Worm (Caenorhabditis elegans) whole organism, L4 larva: ENCODE data around the gene Y105C5B.5.

Experiments
- F26F4.8 ChIP-seq: fragments of 200-800 bp; sonication (Bioruptor generic); conservative IDR thresholded peaks from 2 replicates; pipeline ENCODE4 v1.3.6; 2022; ENCODE audit warnings: missing genetic modification characterization, missing compliant biosample characterization
- F49E8.2 ChIP-seq: sonication (generic microtip); optimal IDR thresholded peaks from 2 replicates; lab custom pipeline; 2016; ENCODE audit warnings: missing compliant biosample characterization, mild to moderate bottlenecking, missing genetic modification characterization, borderline replicate concordance
- R02D3.7 ChIP-seq: fragments of 150-350 bp; sonication (generic microtip); optimal IDR thresholded peaks from 3 replicates; lab custom pipeline; 2014; ENCODE audit warnings: missing biosample characterization, missing genetic modification characterization
- T20F7.1 ChIP-seq: fragments of 200-800 bp; sonication (Bioruptor generic); optimal IDR thresholded peaks from 2 replicates; lab custom pipeline; 2018; ENCODE audit warnings: mild to moderate bottlenecking, missing genetic modification characterization, missing compliant biosample characterization
- Y105C5A.15 ChIP-seq: fragments of 200-800 bp; sonication (Bioruptor generic); IDR thresholded peaks from 2 replicates; pipeline ENCODE4 v1.3.6; 2022; ENCODE audit warnings: missing genetic modification characterization, missing compliant biosample characterization
- Y48G9A.11 ChIP-seq: fragments of 200-800 bp; sonication (Bioruptor generic); IDR thresholded peaks from 2 replicates; pipeline ENCODE4 v1.3.6; 2022; ENCODE audit warnings: missing genetic modification reagents, missing genetic modification characterization, missing compliant biosample characterization
- ZK546.5 ChIP-seq, 2 experiments: sonication (generic microtip); optimal IDR thresholded peaks; 2 replicates each; lab custom pipeline; 2017; ENCODE audit warnings: missing biosample characterization in 2 of 2, missing genetic modification characterization in 2 of 2
- aha-1 ChIP-seq: fragments of 150-350 bp; peaks from one replicate; lab custom pipeline; 2014; ENCODE audit warnings: missing biosample characterization, missing genetic modification characterization
- aly-2 ChIP-seq: sonication (generic microtip); optimal IDR thresholded peaks from 2 replicates; lab custom pipeline; 2018; ENCODE audit warnings: missing biosample characterization, missing genetic modification characterization
- ceh-20 ChIP-seq: fragments of 200-800 bp; sonication (Bioruptor generic); IDR thresholded peaks from 2 replicates; pipeline ENCODE4 v1.3.6; 2022; ENCODE audit warnings: missing genetic modification reagents, missing genetic modification characterization, missing compliant biosample characterization
- ceh-62 ChIP-seq: sonication (generic microtip); optimal IDR thresholded peaks from 2 replicates; lab custom pipeline; 2017; ENCODE audit warnings: missing biosample characterization, missing genetic modification characterization
- ces-1 ChIP-seq: fragments of 150-350 bp; sonication (generic microtip); optimal IDR thresholded peaks from 4 replicates; lab custom pipeline; 2014; ENCODE audit warnings: missing biosample characterization, missing genetic modification reagents, missing genetic modification characterization
- daf-16 ChIP-seq, 3 experiments: sonication (generic microtip); optimal IDR thresholded peaks; 2 replicates each; lab custom pipeline; 2016 to 2017; ENCODE audit warnings: missing genetic modification characterization in 3 of 3, missing genetic modification reagents in 3 of 3, mild to moderate bottlenecking in 2 of 3, missing compliant biosample characterization in 2 of 3, missing biosample characterization in 1 of 3, moderate library complexity in 1 of 3
- dmd-6 ChIP-seq: fragments of 200-800 bp; sonication (Bioruptor generic); IDR thresholded peaks from 2 replicates; pipeline ENCODE4 v1.3.6; 2022; ENCODE audit warnings: missing genetic modification reagents, missing genetic modification characterization, missing compliant biosample characterization
- dmd-8 ChIP-seq: fragments of 200-800 bp; sonication (Bioruptor generic); IDR thresholded peaks from 2 replicates; pipeline ENCODE4 v1.3.6; 2022; ENCODE audit warnings: missing genetic modification characterization, missing compliant biosample characterization
- dmd-9 ChIP-seq: fragments of 200-800 bp; sonication (Bioruptor generic); IDR thresholded peaks from 2 replicates; pipeline ENCODE4 v1.3.6; 2022; ENCODE audit warnings: missing genetic modification reagents, missing genetic modification characterization, missing compliant biosample characterization
- dve-1 ChIP-seq: sonication (generic microtip); optimal IDR thresholded peaks from 2 replicates; lab custom pipeline; 2017; ENCODE audit warnings: antibody characterized with exemption, mild to moderate bottlenecking, missing genetic modification characterization, missing compliant biosample characterization; ENCODE audit not compliant: insufficient read depth
- fkh-10 ChIP-seq: fragments of 150-350 bp; optimal IDR thresholded peaks from 2 replicates; lab custom pipeline; 2014; ENCODE audit warnings: missing biosample characterization, missing genetic modification reagents, missing genetic modification characterization
- hlh-30 ChIP-seq: sonication (generic microtip); optimal IDR thresholded peaks from 2 replicates; lab custom pipeline; 2017; ENCODE audit warnings: antibody characterized with exemption, mild to moderate bottlenecking, missing genetic modification characterization, missing compliant biosample characterization; ENCODE audit not compliant: insufficient read depth
- hmg-1.1 ChIP-seq: fragments of 200-800 bp; sonication (Bioruptor generic); IDR thresholded peaks from 2 replicates; pipeline ENCODE4 v1.3.6; 2022; ENCODE audit warnings: missing genetic modification reagents, missing genetic modification characterization, missing compliant biosample characterization
- lin-1 ChIP-seq: fragments of 200-800 bp; sonication (Bioruptor generic); IDR thresholded peaks from 2 replicates; pipeline ENCODE4 v1.3.6; 2022; ENCODE audit warnings: missing genetic modification reagents, missing genetic modification characterization, missing compliant biosample characterization
- lsy-2 ChIP-seq, 2 experiments: fragments of 150-350 bp in 1 of 2; sonication (generic microtip) in 1 of 2; optimal IDR thresholded peaks; 2 replicates each; lab custom pipeline; 2014 to 2017; ENCODE audit warnings: missing biosample characterization in 2 of 2, missing genetic modification characterization in 2 of 2
- mdl-1 ChIP-seq, 2 experiments: fragments of 150-350 bp in 1 of 2; sonication (generic microtip) in 1 of 2; optimal IDR thresholded peaks; 2 replicates each; lab custom pipeline; 2014 to 2017; ENCODE audit warnings: missing biosample characterization in 2 of 2, missing genetic modification characterization in 2 of 2
- mdt-29 ChIP-seq: fragments of 200-800 bp; sonication (Bioruptor generic); IDR thresholded peaks from 2 replicates; pipeline ENCODE4 v1.3.6; 2022; ENCODE audit warnings: missing genetic modification reagents, missing genetic modification characterization, missing compliant biosample characterization
- mes-2 ChIP-seq: sonication (generic microtip); optimal IDR thresholded peaks from 2 replicates; lab custom pipeline; 2016; ENCODE audit warnings: missing genotype, mild to moderate bottlenecking, missing genetic modification characterization, missing compliant biosample characterization; ENCODE audit not compliant: poor library complexity, severe bottlenecking
- mxl-3 ChIP-seq: fragments of 200-800 bp; sonication (Bioruptor generic); optimal IDR thresholded peaks from 2 replicates; lab custom pipeline; 2018; ENCODE audit warnings: mild to moderate bottlenecking, missing genetic modification characterization, missing compliant biosample characterization
- nhr-102 ChIP-seq: sonication (generic microtip); optimal IDR thresholded peaks from 2 replicates; lab custom pipeline; 2016; ENCODE audit warnings: mild to moderate bottlenecking, missing genetic modification characterization, moderate library complexity, missing compliant biosample characterization
- nhr-11 ChIP-seq: fragments of 150-350 bp; optimal IDR thresholded peaks from 2 replicates; lab custom pipeline; 2014; ENCODE audit warnings: missing biosample characterization, missing genetic modification characterization
- nhr-28 ChIP-seq: fragments of 150-350 bp; optimal IDR thresholded peaks from 2 replicates; lab custom pipeline; 2014; ENCODE audit warnings: missing biosample characterization, missing genetic modification characterization
- nhr-41 ChIP-seq: fragments of 200-800 bp; sonication (Bioruptor generic); IDR thresholded peaks from 2 replicates; pipeline ENCODE4 v1.3.6; 2022; ENCODE audit warnings: missing genetic modification reagents, missing genetic modification characterization, missing compliant biosample characterization
- nhr-76 ChIP-seq: fragments of 150-350 bp; optimal IDR thresholded peaks from 2 replicates; lab custom pipeline; 2014; ENCODE audit warnings: missing biosample characterization, missing genetic modification characterization
- nhr-77 ChIP-seq: fragments of 150-350 bp; optimal IDR thresholded peaks from 2 replicates; lab custom pipeline; 2014; ENCODE audit warnings: missing biosample characterization, missing genetic modification characterization
- php-3 ChIP-seq: fragments of 200-800 bp; sonication (Bioruptor generic); IDR thresholded peaks from 2 replicates; pipeline ENCODE4 v1.3.6; 2022; ENCODE audit warnings: missing genetic modification reagents, missing genetic modification characterization, missing compliant biosample characterization
- set-16 ChIP-seq: fragments of 200-800 bp; sonication (Bioruptor generic); IDR thresholded peaks from 2 replicates; pipeline ENCODE4 v1.3.6; 2022; ENCODE audit warnings: missing genetic modification reagents, missing genetic modification characterization, missing compliant biosample characterization
- snpc-1.2 ChIP-seq: fragments of 200-800 bp; sonication (Bioruptor generic); IDR thresholded peaks from 2 replicates; pipeline ENCODE4 v1.3.6; 2022; ENCODE audit warnings: missing genetic modification reagents, missing genetic modification characterization, missing compliant biosample characterization
- spr-3 ChIP-seq: fragments of 200-800 bp; sonication (Bioruptor generic); optimal IDR thresholded peaks from 2 replicates; lab custom pipeline; 2018; ENCODE audit warnings: mild to moderate bottlenecking, missing genetic modification characterization, missing compliant biosample characterization
- tra-1 ChIP-seq: fragments of 200-800 bp; sonication (Bioruptor generic); IDR thresholded peaks from 2 replicates; pipeline ENCODE4 v1.3.6; 2022; ENCODE audit warnings: missing genetic modification reagents, missing genetic modification characterization, missing compliant biosample characterization
- unc-130 ChIP-seq: sonication (generic microtip); optimal IDR thresholded peaks from 2 replicates; lab custom pipeline; 2016; ENCODE audit warnings: missing genetic modification reagents, missing genetic modification characterization, missing compliant biosample characterization
- unc-62 ChIP-seq, 3 experiments: fragments of 150-350 bp in 1 of 3; sonication (generic microtip); optimal IDR thresholded peaks in 2 of 3; peaks in 1 of 3; 1 replicate in 1 of 3; 2 replicates in 2 of 3; lab custom pipeline; 2014 to 2017; ENCODE audit warnings: missing biosample characterization in 3 of 3, missing genetic modification characterization in 3 of 3, missing genetic modification reagents in 3 of 3, missing genotype in 1 of 3
- zag-1 ChIP-seq: fragments of 150-350 bp; optimal IDR thresholded peaks from 2 replicates; lab custom pipeline; 2014; ENCODE audit warnings: missing biosample characterization, missing genetic modification characterization
- zip-2 ChIP-seq: fragments of 150-350 bp; optimal IDR thresholded peaks from 2 replicates; lab custom pipeline; 2014; ENCODE audit warnings: missing biosample characterization, missing genetic modification characterization
- ztf-11 ChIP-seq: fragments of 150-350 bp; optimal IDR thresholded peaks from 2 replicates; lab custom pipeline; 2014; ENCODE audit warnings: missing biosample characterization, missing genetic modification characterization
- ztf-7 ChIP-seq: fragments of 150-350 bp; optimal IDR thresholded peaks from 2 replicates; lab custom pipeline; 2014; ENCODE audit warnings: missing biosample characterization, missing genetic modification characterization

Y105C5B.5 gene

DNA sequence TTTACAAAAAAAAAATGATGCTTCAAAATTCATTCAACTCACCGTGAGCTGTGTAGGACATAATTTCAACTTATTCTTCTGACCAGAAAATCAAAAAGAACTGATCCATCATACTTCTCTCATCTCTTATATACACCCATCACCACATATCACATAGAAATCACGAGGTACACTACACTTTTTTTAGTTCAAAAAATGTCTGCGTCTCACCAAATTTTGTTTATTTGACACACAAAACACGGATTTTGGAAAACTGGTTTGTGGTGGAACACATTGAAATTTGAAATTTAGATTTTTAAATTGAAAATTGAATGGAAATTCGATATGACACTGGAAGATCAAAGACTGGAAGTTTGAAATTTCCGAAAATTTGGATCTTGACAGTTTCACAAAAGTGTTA, at the start of gene Y105C5B.5:
Gene Y105C5B.5, minus strand, starts transcription at position 103 of the 400 bp plus-strand sequence.
- no peak for TF ChIP-seq unc-130 (GFP tag; lab: Kevin White, UChicago)
- TF ChIP-seq dmd-9 (GFP tag; lab: Robert Waterston, UW) = no peak
- TF ChIP-seq php-3 (GFP tag; lab: Robert Waterston, UW) = no peak
- no peak for TF ChIP-seq ZK546.5 (tag; optimal IDR thresholded peaks at IDR 0.05; lab: Kevin White, UChicago)
- TF ChIP-seq dmd-8 (GFP tag; lab: Robert Waterston, UW) = no peak
- TF ChIP-seq nhr-76 (tag; lab: Kevin White, UChicago) = peak; percentile 19
- no peak for TF ChIP-seq zip-2 (tag; lab: Kevin White, UChicago)
- no peak for TF ChIP-seq lin-1 (GFP tag; lab: Robert Waterston, UW)
- no peak for TF ChIP-seq ztf-11 (tag; lab: Kevin White, UChicago)
- TF ChIP-seq hlh-30 = peak; percentile 65
- TF ChIP-seq daf-16 (GFP tag; optimal IDR thresholded peaks at IDR 0.05; lab: Kevin White, UChicago) = no peak
- no peak for TF ChIP-seq daf-16 (tag; optimal IDR thresholded peaks at IDR 0.05; lab: Kevin White, UChicago)
- no peak for TF ChIP-seq zag-1 (tag; lab: Kevin White, UChicago)
- TF ChIP-seq ces-1 (GFP tag; lab: Kevin White, UChicago) = no peak
- TF ChIP-seq mes-2 (tag; lab: Kevin White, UChicago) = no peak
- TF ChIP-seq Y105C5A.15 (GFP tag; lab: Robert Waterston, UW) = no peak
- no peak for TF ChIP-seq lsy-2 (tag; optimal IDR thresholded peaks at IDR 0.05; lab: Kevin White, UChicago)
- TF ChIP-seq aly-2 (tag; lab: Kevin White, UChicago) = no peak
- TF ChIP-seq tra-1 (GFP tag; lab: Robert Waterston, UW) = no peak
- TF ChIP-seq Y48G9A.11 = no peak
- no peak for TF ChIP-seq mdl-1 (tag; optimal IDR thresholded peaks at IDR 0.05; lab: Kevin White, UChicago)
- TF ChIP-seq nhr-28 (tag; lab: Kevin White, UChicago) = peak; percentile 100
- TF ChIP-seq ztf-7 (tag; lab: Kevin White, UChicago) = no peak
- TF ChIP-seq fkh-10 (GFP tag; lab: Kevin White, UChicago) = no peak
- no peak for TF ChIP-seq T20F7.1 (GFP tag; lab: Kevin White, UChicago)
- TF ChIP-seq dve-1 (tag; lab: Kevin White, UChicago) = no peak
- TF ChIP-seq hmg-1.1 (GFP tag; lab: Robert Waterston, UW) = no peak
- TF ChIP-seq mxl-3 (GFP tag; lab: Kevin White, UChicago) = no peak
- peak; percentile 52 for TF ChIP-seq nhr-77
- peak; percentile 18 for TF ChIP-seq nhr-11
- no peak for TF ChIP-seq F26F4.8 (GFP tag; lab: Robert Waterston, UW)
- TF ChIP-seq mdt-29 (GFP tag; lab: Robert Waterston, UW) = 0 out of 2 replicates have a peak, but pooled peaks have one; percentile 35
- no peak for TF ChIP-seq dmd-6 (GFP tag; lab: Robert Waterston, UW)
- peak; percentile 28 for TF ChIP-seq aha-1
- no peak for TF ChIP-seq nhr-102 (tag; lab: Kevin White, UChicago)
- TF ChIP-seq nhr-41 (GFP tag; lab: Robert Waterston, UW) = no peak
- no peak for TF ChIP-seq ceh-62 (tag; lab: Kevin White, UChicago)
- TF ChIP-seq spr-3 (GFP tag; lab: Kevin White, UChicago) = no peak
- no peak for TF ChIP-seq F49E8.2

DNA sequence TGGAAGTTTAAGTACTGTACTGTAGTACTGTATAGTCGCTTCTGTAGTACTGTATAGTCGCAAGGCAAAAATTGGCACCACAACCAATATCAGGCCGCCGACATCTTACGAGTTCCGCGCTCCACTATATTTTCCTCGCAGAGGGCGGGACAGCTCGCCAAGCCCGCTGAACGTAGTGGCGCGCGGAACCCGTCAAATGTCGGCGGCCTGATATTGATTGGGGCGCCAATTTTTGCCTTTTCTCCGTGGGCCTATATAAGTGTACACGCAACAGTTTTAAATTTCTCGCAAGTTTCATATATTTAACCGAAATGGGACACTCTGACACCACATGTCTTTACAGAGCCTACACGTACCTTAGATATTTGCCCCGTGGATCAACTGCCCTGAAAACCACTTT, 49.0 kb upstream of the Y105C5B.5 start:
- TF ChIP-seq nhr-28 (tag; lab: Kevin White, UChicago) (no peak), set-16 (GFP tag; lab: Robert Waterston, UW) (peak; percentile 25; the same call in 1 of the 2 replicates), unc-62 (GFP tag; optimal IDR thresholded peaks at IDR 0.05 in 1 of 2; lab: Kevin White, UChicago) (no peak), unc-62 (tag; optimal IDR thresholded peaks at IDR 0.05; lab: Kevin White, UChicago) (no peak), dmd-8 (GFP tag; lab: Robert Waterston, UW) (no peak), snpc-1.2 (peak; percentile 97), ceh-20 (no peak), Y48G9A.11 (no peak), R02D3.7 (tag; lab: Kevin White, UChicago) (no peak), nhr-76 (tag; lab: Kevin White, UChicago) (no peak)
